Fruit fly (Drosophila melanogaster): ENCODE results near the gene CG14384.

DNA sequence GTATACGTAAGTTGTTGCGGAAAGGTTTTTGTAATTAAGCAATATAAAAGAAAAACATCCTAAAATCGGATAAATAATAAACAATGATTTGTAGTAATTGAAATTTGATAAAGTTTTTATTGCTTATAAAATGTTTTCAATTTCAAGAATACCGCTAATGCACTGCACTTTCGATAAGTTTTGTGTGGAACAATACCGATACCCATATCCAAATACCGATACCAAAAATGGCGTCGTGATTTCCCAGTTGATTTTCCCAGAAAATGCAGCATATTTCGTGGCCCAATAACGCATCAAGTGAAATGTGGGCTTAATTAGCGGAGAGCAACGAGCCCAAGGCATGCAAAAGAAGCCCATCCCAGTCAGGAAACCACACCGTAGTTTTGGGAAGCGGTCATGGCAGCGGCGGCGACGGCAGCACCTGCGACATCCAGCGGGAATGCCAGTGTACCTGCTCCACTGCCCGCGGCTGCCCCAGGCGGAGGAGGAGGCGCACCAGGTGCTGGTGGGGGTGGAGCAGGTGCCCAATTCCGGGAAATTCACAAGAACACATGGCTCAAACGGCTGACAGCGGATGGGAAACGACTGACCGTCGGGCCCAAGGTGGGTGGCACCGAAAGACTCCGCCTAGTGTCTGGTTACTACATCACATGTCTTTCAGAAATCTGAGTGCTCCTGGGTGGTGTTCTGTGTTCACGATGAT lies 18.5 kb upstream of the CG14384 start, which contains the start of gene CG31342:
- TF ChIP-seq psq (GFP tag; optimal IDR thresholded peaks at IDR 0.05) (no peak), Myc (optimal IDR thresholded peaks at IDR 0.05) (no peak)
